Fruit fly (Drosophila melanogaster): ENCODE measurements around the gene CG32756.

Gene CG32756

dm6 chrX:5969860-5970665, 24.6 kb downstream of the CG32756 start (continued):
- TF ChIP-seq HmgD (GFP tag; optimal IDR thresholded peaks at IDR 0.05), result no peak
- no peak for TF ChIP-seq Dp (GFP tag; optimal IDR thresholded peaks at IDR 0.05)
- TF ChIP-seq CG9876 (GFP tag; optimal IDR thresholded peaks at IDR 0.05), result no peak
- peak; percentile 43 for TF ChIP-seq sd (tag; optimal IDR thresholded peaks at IDR 0.05)
- TF ChIP-seq CG34422 (GFP tag; IDR thresholded peaks at IDR 0.05), result peak; percentile 38; the same call in 1 of the 3 replicates
- no peak for TF ChIP-seq CG6791 (GFP tag; IDR thresholded peaks at IDR 0.05; ENCODE audit: partially characterized antibody)
- TF ChIP-seq CG17568 (GFP tag; optimal IDR thresholded peaks at IDR 0.05), result no peak
- no peak for TF ChIP-seq CG3995 (GFP tag; optimal IDR thresholded peaks at IDR 0.05)
- TF ChIP-seq bsh (GFP tag; optimal IDR thresholded peaks at IDR 0.05), result peak in 1 of 2 experiments; percentile 39
- peak; percentile 35 for TF ChIP-seq D19A (tag; optimal IDR thresholded peaks at IDR 0.05)
- no peak for TF ChIP-seq eyg (GFP tag; optimal IDR thresholded peaks at IDR 0.05)
- 0 out of 2 replicates have a peak, but pooled peaks have one; percentile 10 for TF ChIP-seq CG1024 (GFP tag; IDR thresholded peaks at IDR 0.05)
- no peak for TF ChIP-seq Adf1 (GFP tag; IDR thresholded peaks at IDR 0.05)
- no peak for TF ChIP-seq pita (GFP tag; optimal IDR thresholded peaks at IDR 0.05)
- TF ChIP-seq CG12104 (GFP tag; optimal IDR thresholded peaks at IDR 0.05), result peak; percentile 17
- TF ChIP-seq CHES-1-like (GFP tag; optimal IDR thresholded peaks at IDR 0.05), result no peak
- peak; percentile 86 for TF ChIP-seq z (GFP tag; IDR thresholded peaks at IDR 0.05)
- TF ChIP-seq TFAM (GFP tag; optimal IDR thresholded peaks at IDR 0.05), result no peak
- no peak for TF ChIP-seq Hmx (GFP tag; optimal IDR thresholded peaks at IDR 0.05)
- no peak for TF ChIP-seq CG2199 (GFP tag; IDR thresholded peaks at IDR 0.05)
- TF ChIP-seq aop (GFP tag; IDR thresholded peaks at IDR 0.05), result no peak
- peak; percentile 54 for TF ChIP-seq CG2120 (GFP tag; optimal IDR thresholded peaks at IDR 0.05)
- no peak for TF ChIP-seq GATAe (GFP tag; conservative IDR thresholded peaks at IDR 0.05)
- TF ChIP-seq NC2β (GFP tag; optimal IDR thresholded peaks at IDR 0.05), result no peak
- TF ChIP-seq sc (optimal IDR thresholded peaks at IDR 0.05), result no peak
- no peak for TF ChIP-seq sc (GFP tag; optimal IDR thresholded peaks at IDR 0.05)
- TF ChIP-seq CG3726 (GFP tag; IDR thresholded peaks at IDR 0.05), result 0 out of 3 replicates have a peak, but pooled peaks have one; percentile 26
- TF ChIP-seq sob (GFP tag; IDR thresholded peaks at IDR 0.05), result no peak; the same call in 1 of the 2 replicates
- no peak for TF ChIP-seq Dad (GFP tag; optimal IDR thresholded peaks at IDR 0.05)
- peak; percentile 87 for TF ChIP-seq twi (tag; optimal IDR thresholded peaks at IDR 0.05)
- no peak for TF ChIP-seq her (GFP tag; optimal IDR thresholded peaks at IDR 0.05)
- TF ChIP-seq salm (tag; optimal IDR thresholded peaks at IDR 0.05), result no peak
- TF ChIP-seq CG32772 (GFP tag; IDR thresholded peaks at IDR 0.05), result peak; percentile 37
- TF ChIP-seq HLH3B (GFP tag; IDR thresholded peaks at IDR 0.05), result peak; percentile 38
- TF ChIP-seq CG15479 (GFP tag; optimal IDR thresholded peaks at IDR 0.05), result no peak
- TF ChIP-seq CG4328 (GFP tag; optimal IDR thresholded peaks at IDR 0.05), result peak; percentile 37
- TF ChIP-seq YL-1 (GFP tag; optimal IDR thresholded peaks at IDR 0.05), result no peak
- no peak for TF ChIP-seq pan (optimal IDR thresholded peaks at IDR 0.05)
- TF ChIP-seq pan (GFP tag; optimal IDR thresholded peaks at IDR 0.05 in 1 of 2, IDR thresholded peaks at IDR 0.05 in 1 of 2), result peak in 1 of 2 experiments; percentile 48
- peak; percentile 11 for TF ChIP-seq CG2202 (tag; optimal IDR thresholded peaks at IDR 0.05)
- TF ChIP-seq CG17328 (GFP tag; IDR thresholded peaks at IDR 0.05), result peak; percentile 56; the same call in 1 of the 2 replicates
- TF ChIP-seq lov (optimal IDR thresholded peaks at IDR 0.05), result no peak
- TF ChIP-seq lov (GFP tag; IDR thresholded peaks at IDR 0.05), result no peak
- TF ChIP-seq CG8290 (GFP tag; optimal IDR thresholded peaks at IDR 0.05), result peak; percentile 41
- no peak for TF ChIP-seq CG8290 (tag; optimal IDR thresholded peaks at IDR 0.05)
- no peak for TF ChIP-seq pum (GFP tag; optimal IDR thresholded peaks at IDR 0.05)
- TF ChIP-seq CG10543 (GFP tag; optimal IDR thresholded peaks at IDR 0.05), result peak; percentile 55
- TF ChIP-seq unc-4 (GFP tag; IDR thresholded peaks at IDR 0.05; ENCODE audit: partially characterized antibody), result no peak
- TF ChIP-seq Aef1 (GFP tag; IDR thresholded peaks at IDR 0.05), result peak; percentile 52; the same call in 2 of the 3 replicates
- TF ChIP-seq Xbp1 (GFP tag; optimal IDR thresholded peaks at IDR 0.05), result peak; percentile 39
- no peak for TF ChIP-seq fd102C (GFP tag; optimal IDR thresholded peaks at IDR 0.05)
